Worm (Caenorhabditis elegans): Measurements from ENCODE around the gene F20D6.5.

Gene F20D6.5

DNA sequence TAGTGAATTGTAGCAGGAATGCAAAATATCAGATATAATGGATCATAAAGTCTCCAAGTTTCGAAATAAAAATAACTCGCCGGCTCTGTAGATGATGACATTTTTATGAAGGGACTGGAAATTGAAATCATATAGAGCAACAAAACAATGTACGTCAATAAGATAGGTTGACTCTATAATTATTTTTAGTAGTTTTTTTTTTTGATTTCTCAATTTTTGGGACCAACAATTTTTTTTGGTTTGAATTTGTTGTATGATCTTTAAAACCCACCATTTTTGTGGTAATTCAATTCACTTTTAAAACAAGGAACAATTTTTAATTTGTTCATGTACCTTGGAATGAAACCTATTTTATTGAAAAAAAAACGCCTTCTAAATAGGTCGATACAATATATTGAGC, 28.3 kb downstream of the F20D6.5 start, which contains the start of gene F20D6.12:
Gene F20D6.12, minus strand, starts transcription at position 101 of the 400 bp plus-strand sequence.
- TF ChIP-seq elt-3 (tag; optimal IDR thresholded peaks at IDR 0.05): no peak
- no peak for TF ChIP-seq nhr-20 (tag; optimal IDR thresholded peaks at IDR 0.05)
- TF ChIP-seq fkh-8 (tag; optimal IDR thresholded peaks at IDR 0.05): no peak
- no peak for TF ChIP-seq nhr-90 (tag; optimal IDR thresholded peaks at IDR 0.05; ENCODE audit: poor library complexity)
- no peak for TF ChIP-seq aly-2 (tag; optimal IDR thresholded peaks at IDR 0.05)
- TF ChIP-seq ztf-11 (tag; optimal IDR thresholded peaks at IDR 0.05): no peak
- no peak for TF ChIP-seq ceh-63 (GFP tag; optimal IDR thresholded peaks at IDR 0.05)
- TF ChIP-seq lsy-2 (tag; optimal IDR thresholded peaks at IDR 0.05): no peak
- no peak for TF ChIP-seq ets-5 (GFP tag; IDR thresholded peaks at IDR 0.05)
- no peak for TF ChIP-seq vab-15 (tag; optimal IDR thresholded peaks at IDR 0.05)
- TF ChIP-seq ceh-82 (tag; optimal IDR thresholded peaks at IDR 0.05): no peak
- no peak for TF ChIP-seq ama-1 (optimal IDR thresholded peaks at IDR 0.05)
- no peak for TF ChIP-seq egl-13 (tag; optimal IDR thresholded peaks at IDR 0.05)
- TF ChIP-seq isw-1 (GFP tag; IDR thresholded peaks at IDR 0.05): no peak
- no peak for TF ChIP-seq nhr-77 (tag; optimal IDR thresholded peaks at IDR 0.05)
- TF ChIP-seq unc-62 (GFP tag; optimal IDR thresholded peaks at IDR 0.05): no peak
- TF ChIP-seq lir-3 (tag; optimal IDR thresholded peaks at IDR 0.05; ENCODE audit: poor library complexity): no peak
- TF ChIP-seq nhr-76 (tag; optimal IDR thresholded peaks at IDR 0.05): no peak

DNA sequence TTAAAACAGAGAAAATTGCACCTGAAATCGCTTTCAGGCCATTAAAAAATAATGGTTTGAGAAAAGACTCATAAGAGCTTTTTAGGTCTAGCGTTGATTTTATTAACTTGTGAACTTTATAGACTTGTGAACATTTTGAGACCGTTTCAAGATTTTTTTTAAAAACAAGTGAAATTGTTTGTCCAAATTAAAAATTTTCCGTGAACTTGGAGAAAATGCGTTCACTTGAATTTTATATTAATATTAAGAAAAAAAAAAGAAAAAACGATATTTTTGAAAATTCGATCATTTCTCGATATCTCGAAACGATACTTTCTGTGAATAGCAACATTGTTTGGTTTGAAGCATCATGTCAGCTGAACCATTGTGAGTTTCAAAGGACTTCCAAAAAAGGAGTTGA, 28.7 kb downstream of the F20D6.5 start, which contains the start of gene F20D6.1:
Gene F20D6.1, plus strand, starts transcription at position 301 of the 400 bp plus-strand sequence.
- TF ChIP-seq ceh-8 (GFP tag; optimal IDR thresholded peaks at IDR 0.05): no peak
- no peak for TF ChIP-seq nhr-76 (tag; optimal IDR thresholded peaks at IDR 0.05)
- TF ChIP-seq ceh-90 (tag; optimal IDR thresholded peaks at IDR 0.05): no peak
- TF ChIP-seq sox-4 (tag; optimal IDR thresholded peaks at IDR 0.05): no peak
- no peak for TF ChIP-seq F16B12.6 (tag; optimal IDR thresholded peaks at IDR 0.05)
- no peak for TF ChIP-seq snpc-4 (tag; optimal IDR thresholded peaks at IDR 0.05)
- TF ChIP-seq irx-1 (tag; optimal IDR thresholded peaks at IDR 0.05): no peak
- no peak for TF ChIP-seq egl-13 (tag; optimal IDR thresholded peaks at IDR 0.05)
- TF ChIP-seq nhr-85 (tag): no peak
- TF ChIP-seq ceh-88 (GFP tag; IDR thresholded peaks at IDR 0.05): no peak

DNA sequence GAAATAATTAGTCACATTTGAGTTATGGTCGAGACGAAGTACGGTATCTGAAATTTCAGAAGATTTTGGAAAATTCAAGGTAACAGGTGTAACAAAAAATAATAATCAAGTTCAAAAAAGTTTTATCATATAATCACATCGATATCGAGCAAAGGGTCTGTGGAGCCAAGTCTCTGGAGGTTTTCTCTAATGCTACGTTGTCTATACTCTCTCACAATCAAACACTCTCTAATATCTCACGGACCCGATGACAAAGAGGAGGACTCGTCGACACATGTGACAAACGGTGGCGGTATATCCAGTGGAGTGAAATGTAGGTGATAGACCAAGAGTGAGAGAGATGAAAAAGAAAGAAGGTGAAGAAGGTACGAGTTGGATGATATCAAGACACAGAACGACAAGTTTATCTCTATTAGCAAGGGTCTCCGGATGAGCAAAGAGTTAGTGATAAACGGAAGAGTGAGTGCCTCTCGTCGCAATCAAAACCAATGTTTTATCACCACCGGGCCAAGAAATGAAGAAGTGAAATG, 34.2 kb downstream of the F20D6.5 start, which contains the start of gene F20D6.10:
Gene F20D6.10, minus strand, starts transcription at position 51 of the 530 bp plus-strand sequence.
- TF ChIP-seq nhr-76 (tag; optimal IDR thresholded peaks at IDR 0.05) (no peak), snu-23 (GFP tag; optimal IDR thresholded peaks at IDR 0.05) (peak; percentile 22), lsy-2 (tag; optimal IDR thresholded peaks at IDR 0.05) (peak; percentile 30 to 44), lin-14 (GFP tag; optimal IDR thresholded peaks at IDR 0.05) (peak; percentile 59), nhr-20 (tag; optimal IDR thresholded peaks at IDR 0.05) (peak; percentile 12), efl-1 (optimal IDR thresholded peaks at IDR 0.05) (peak in 1 of 2 experiments; percentile 5), efl-1 (GFP tag; optimal IDR thresholded peaks at IDR 0.05 in 1 of 2) (peak in 1 of 2 experiments; percentile 20), rnt-1 (tag; optimal IDR thresholded peaks at IDR 0.05) (peak; percentile 78), unc-130 (tag; optimal IDR thresholded peaks at IDR 0.05) (peak; percentile 19), aly-2 (tag; optimal IDR thresholded peaks at IDR 0.05) (no peak), nhr-71 (tag; optimal IDR thresholded peaks at IDR 0.05) (peak; percentile 71)

DNA sequence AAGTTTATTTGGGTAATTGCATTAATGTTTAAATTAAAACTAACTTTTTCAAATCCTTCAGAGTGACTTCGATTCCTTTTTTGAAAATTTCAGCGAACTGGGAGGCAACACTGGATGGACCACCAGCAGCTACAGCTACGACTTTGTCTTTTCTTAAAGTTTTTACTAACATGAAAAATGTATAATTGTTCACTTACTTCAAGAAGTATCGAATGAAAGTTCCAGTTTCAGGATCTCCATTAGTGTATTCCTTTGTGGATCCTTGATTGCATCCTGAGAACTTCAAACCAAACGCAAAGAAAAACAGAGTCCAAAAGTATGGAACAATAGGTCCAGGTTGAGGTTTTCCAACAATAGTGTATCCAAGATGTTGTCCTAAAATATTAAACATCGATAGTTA, 35.2 kb downstream of the F20D6.5 start:
- TF ChIP-seq efl-1 (optimal IDR thresholded peaks at IDR 0.05) (no peak), efl-1 (GFP tag; optimal IDR thresholded peaks at IDR 0.05 in 1 of 2) (peak in 1 of 2 experiments; percentile 67), skn-1 (tag; optimal IDR thresholded peaks at IDR 0.05) (no peak), grh-1 (GFP tag; IDR thresholded peaks at IDR 0.05) (no peak), unc-98 (GFP tag; IDR thresholded peaks at IDR 0.05) (no peak), dsc-1 (tag; optimal IDR thresholded peaks at IDR 0.05) (no peak)

All from whole organism, L1 larva.